Worm (Caenorhabditis elegans) whole organism, young adult: ENCODE results near the gene C04H5.1.

Experiments used
- B0336.3 ChIP-seq: fragments of 200-800 bp; sonication (Bioruptor generic); IDR thresholded peaks from 2 replicates; pipeline ENCODE4 v1.3.6; 2022; ENCODE audit warnings: missing genetic modification characterization, missing compliant biosample characterization
- T07F8.4 ChIP-seq: sonication (generic microtip); optimal IDR thresholded peaks from 2 replicates; lab custom pipeline; 2016; ENCODE audit warnings: mild to moderate bottlenecking, missing genetic modification characterization, moderate library complexity, missing compliant biosample characterization
- egl-18 ChIP-seq: fragments of 200-800 bp; sonication (Bioruptor generic); IDR thresholded peaks from 2 replicates; pipeline ENCODE4 v1.3.6; 2022; ENCODE audit warnings: missing genetic modification reagents, missing genetic modification characterization, missing compliant biosample characterization
- rec-8 ChIP-seq, 2 experiments: sonication (generic microtip); optimal IDR thresholded peaks; 2 replicates each; lab custom pipeline; 2016; ENCODE audit warnings: mild to moderate bottlenecking in 2 of 2, missing genetic modification characterization in 2 of 2, missing genetic modification reagents in 2 of 2, missing genotype in 2 of 2, missing biosample characterization in 1 of 2, missing compliant biosample characterization in 1 of 2, moderate library complexity in 1 of 2
- snpc-4 ChIP-seq, 5 experiments: fragments of 150-350 bp in 1 of 5; sonication (generic microtip) in 4 of 5; optimal IDR thresholded peaks; 2 replicates each; lab custom pipeline; 2014 to 2018; ENCODE audit warnings: missing genetic modification characterization in 5 of 5, missing biosample characterization in 3 of 5, antibody characterized with exemption in 2 of 5, mild to moderate bottlenecking in 2 of 5, missing compliant biosample characterization in 2 of 5, missing genotype in 2 of 5, moderate library complexity in 2 of 5, missing genetic modification reagents in 1 of 5

DNA sequence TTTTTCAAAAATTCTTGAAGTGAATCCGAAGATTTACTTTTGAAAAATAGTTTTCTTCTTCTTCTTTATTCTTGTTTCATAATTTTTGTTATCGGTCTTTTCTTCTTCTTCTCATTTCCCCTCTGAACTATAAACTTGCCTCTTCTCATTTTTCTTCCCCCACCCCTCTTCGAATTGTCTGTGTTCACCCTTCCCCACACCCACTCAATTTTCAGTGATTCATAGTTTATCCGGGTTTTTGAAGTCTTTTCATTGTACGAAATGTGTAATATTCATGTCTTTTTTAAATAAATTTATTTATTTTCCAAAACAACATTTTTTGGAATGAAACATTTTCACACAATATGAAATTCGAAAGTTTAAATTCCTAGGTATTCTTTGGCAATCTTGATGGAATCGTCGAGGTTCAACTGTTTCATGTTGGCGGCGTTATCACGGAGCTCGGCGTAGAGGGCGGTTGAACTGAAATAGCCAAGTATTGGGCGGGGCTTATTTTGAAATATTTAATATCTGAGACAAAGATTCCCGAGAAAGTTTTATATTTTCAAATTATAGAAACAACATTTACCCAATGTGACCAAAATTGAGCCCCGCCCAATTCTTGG, 41.4 kb upstream of the C04H5.1 start:
- no peak for TF ChIP-seq rec-8 (tag; optimal IDR thresholded peaks at IDR 0.05; lab: Kevin White, UChicago)
- TF ChIP-seq B0336.3, result no peak
- no peak for TF ChIP-seq egl-18 (GFP tag; lab: Robert Waterston, UW)
- no peak for TF ChIP-seq snpc-4 (GFP tag; optimal IDR thresholded peaks at IDR 0.05; lab: Kevin White, UChicago)
- no peak for TF ChIP-seq snpc-4 (tag; optimal IDR thresholded peaks at IDR 0.05; lab: Kevin White, UChicago)
- no peak for TF ChIP-seq T07F8.4 (tag; lab: Kevin White, UChicago)
